Fruit fly (Drosophila melanogaster) whole organism, embryonic: ENCODE measurements around the gene pyd.

ENCODE experiments used
- CG11696 ChIP-seq: fragments of 200-800 bp; sonication (Bioruptor generic); IDR thresholded peaks from 2 replicates; pipeline ENCODE4 v1.3.6; 2022; ENCODE audit warnings: missing biosample characterization, missing genetic modification characterization
- CG12391 ChIP-seq: fragments of 200-800 bp; sonication (Bioruptor generic); optimal IDR thresholded peaks from 3 replicates; lab custom pipeline; 2018; ENCODE audit warnings: missing biosample characterization, mild to moderate bottlenecking, missing genetic modification characterization, moderate library complexity
- CG12942 ChIP-seq: fragments of 200-800 bp; sonication (Bioruptor generic); optimal IDR thresholded peaks from 3 replicates; lab custom pipeline; 2016; ENCODE audit warnings: missing biosample characterization, missing genetic modification characterization
- CG13624 ChIP-seq: fragments of 200-800 bp; sonication (Bioruptor generic); optimal IDR thresholded peaks from 2 replicates; lab custom pipeline; 2016; ENCODE audit warnings: missing biosample characterization, missing genetic modification characterization
- CG14050 ChIP-seq: fragments of 200-800 bp; sonication (Bioruptor generic); IDR thresholded peaks from 3 replicates; pipeline ENCODE4 v1.3.6; 2022; ENCODE audit warnings: missing biosample characterization, missing genetic modification characterization
- CG14965 ChIP-seq: fragments of 200-800 bp; sonication (Bioruptor generic); optimal IDR thresholded peaks from 2 replicates; lab custom pipeline; 2016; ENCODE audit warnings: missing biosample characterization, missing genetic modification characterization, borderline replicate concordance
- CG17359 ChIP-seq: fragments of 200-800 bp; sonication (Bioruptor generic); optimal IDR thresholded peaks from 3 replicates; lab custom pipeline; 2018; ENCODE audit warnings: missing biosample characterization, mild to moderate bottlenecking, missing genetic modification characterization, moderate library complexity
- CG2202 ChIP-seq: fragments of 200-800 bp; sonication (Bioruptor generic); optimal IDR thresholded peaks from 2 replicates; lab custom pipeline; 2018; ENCODE audit warnings: missing biosample characterization, mild to moderate bottlenecking, missing genetic modification characterization
- CG30431 ChIP-seq: fragments of 200-800 bp; sonication (Bioruptor generic); optimal IDR thresholded peaks from 2 replicates; lab custom pipeline; 2017; ENCODE audit warnings: missing biosample characterization, missing genetic modification characterization
- CG32532 ChIP-seq: fragments of 200-800 bp; sonication (Bioruptor generic); IDR thresholded peaks from 2 replicates; pipeline ENCODE4 v1.3.6; 2022; ENCODE audit warnings: missing biosample characterization, missing genetic modification characterization
- CG3281 ChIP-seq: fragments of 200-800 bp; sonication (Bioruptor generic); optimal IDR thresholded peaks from 3 replicates; lab custom pipeline; 2017; ENCODE audit warnings: missing biosample characterization, mild to moderate bottlenecking, missing genetic modification characterization
- CG33213 ChIP-seq: fragments of 200-800 bp; sonication (Bioruptor generic); optimal IDR thresholded peaks from 3 replicates; lab custom pipeline; 2016; ENCODE audit warnings: missing biosample characterization, missing genetic modification characterization
- CG4328 ChIP-seq: fragments of 200-800 bp; sonication (Bioruptor generic); optimal IDR thresholded peaks from 3 replicates; lab custom pipeline; 2017; ENCODE audit warnings: missing biosample characterization, missing genetic modification reagents, missing genetic modification characterization
- CG4360 ChIP-seq: fragments of 200-800 bp; sonication (Bioruptor generic); IDR thresholded peaks from 2 replicates; pipeline ENCODE4 v1.3.6; 2022; ENCODE audit warnings: missing biosample characterization, missing genetic modification characterization
- CG4820 ChIP-seq: fragments of 200-800 bp; sonication (Bioruptor generic); optimal IDR thresholded peaks from 3 replicates; lab custom pipeline; 2016; ENCODE audit warnings: missing biosample characterization, missing genetic modification characterization
- CG4854 ChIP-seq: fragments of 200-800 bp; sonication (Bioruptor generic); optimal IDR thresholded peaks from 2 replicates; lab custom pipeline; 2016; ENCODE audit warnings: missing biosample characterization, missing genetic modification characterization, inconsistent platforms
- CG6175 ChIP-seq: fragments of 200-800 bp; sonication (Bioruptor generic); IDR thresholded peaks from 3 replicates; pipeline ENCODE4 v1.3.6; 2022; ENCODE audit warnings: missing biosample characterization, missing genetic modification characterization
- CG6683 ChIP-seq: fragments of 200-800 bp; sonication (Bioruptor generic); optimal IDR thresholded peaks from 2 replicates; lab custom pipeline; 2017; ENCODE audit warnings: missing biosample characterization, mild to moderate bottlenecking, missing genetic modification characterization, missing genetic modification reagents
- CG7271 ChIP-seq: fragments of 200-800 bp; sonication (Bioruptor generic); optimal IDR thresholded peaks from 2 replicates; lab custom pipeline; 2018; ENCODE audit warnings: missing biosample characterization, mild to moderate bottlenecking, missing genetic modification characterization, moderate library complexity
- CG7963 ChIP-seq: fragments of 200-800 bp; sonication (Bioruptor generic); IDR thresholded peaks from 3 replicates; pipeline ENCODE4 v1.3.6; 2022; ENCODE audit warnings: missing biosample characterization, missing genetic modification characterization; ENCODE audit not compliant: partially characterized antibody
- CG9797 ChIP-seq: fragments of 200-800 bp; sonication (Bioruptor generic); optimal IDR thresholded peaks from 3 replicates; lab custom pipeline; 2018; ENCODE audit warnings: missing biosample characterization, mild to moderate bottlenecking, missing genetic modification characterization
- CG9932 ChIP-seq: fragments of 200-800 bp; sonication (Bioruptor generic); IDR thresholded peaks from 2 replicates; pipeline ENCODE4 v1.3.6; 2022; ENCODE audit warnings: missing biosample characterization, missing genetic modification characterization
- CTCF ChIP-seq: fragments of 200-800 bp; sonication (Bioruptor generic); optimal IDR thresholded peaks from 2 replicates; lab custom pipeline; 2017; ENCODE audit warnings: missing biosample characterization, mild to moderate bottlenecking, missing genetic modification characterization, moderate library complexity
- Deaf1 ChIP-seq: fragments of 200-800 bp; optimal IDR thresholded peaks from 3 replicates; lab custom pipeline; 2019; ENCODE audit warnings: missing biosample characterization, mild to moderate bottlenecking, missing genetic modification characterization, moderate library complexity
- Doc2 ChIP-seq: fragments of 200-800 bp; sonication (Bioruptor generic); IDR thresholded peaks from 2 replicates; pipeline ENCODE4 v1.3.6; 2022; ENCODE audit warnings: missing biosample characterization, missing genetic modification characterization
- Med ChIP-seq: fragments of 200-800 bp; sonication (Bioruptor generic); peaks from one replicate; lab custom pipeline; 2016; ENCODE audit warnings: missing biosample characterization, missing genetic modification characterization, mild to moderate bottlenecking, inconsistent platforms, moderate library complexity
- NK7.1 ChIP-seq: fragments of 200-800 bp; sonication (Bioruptor generic); optimal IDR thresholded peaks from 3 replicates; lab custom pipeline; 2016; ENCODE audit warnings: missing biosample characterization, missing genetic modification characterization
- Nf-YA ChIP-seq: fragments of 200-800 bp; sonication (Bioruptor generic); IDR thresholded peaks from 2 replicates; pipeline ENCODE4 v1.3.6; 2022; ENCODE audit warnings: missing biosample characterization, missing genetic modification characterization
- Nf-YC ChIP-seq: fragments of 200-800 bp; optimal IDR thresholded peaks from 3 replicates; lab custom pipeline; 2019; ENCODE audit warnings: missing biosample characterization, mild to moderate bottlenecking, missing genetic modification characterization, moderate library complexity
- NfI ChIP-seq: fragments of 200-800 bp; sonication (Bioruptor generic); optimal IDR thresholded peaks from 3 replicates; lab custom pipeline; 2018; ENCODE audit warnings: missing biosample characterization, mild to moderate bottlenecking, missing genetic modification characterization, moderate library complexity
- Oli ChIP-seq: fragments of 200-800 bp; sonication (Bioruptor generic); optimal IDR thresholded peaks from 2 replicates; lab custom pipeline; 2018; ENCODE audit warnings: missing biosample characterization, mild to moderate bottlenecking, missing genetic modification characterization, moderate library complexity
- Rfx ChIP-seq: fragments of 200-800 bp; sonication (Bioruptor generic); IDR thresholded peaks from 2 replicates; pipeline ENCODE4 v1.3.6; 2022; ENCODE audit warnings: missing biosample characterization, missing genetic modification characterization
- Sin3A ChIP-seq: fragments of >200 bp; optimal IDR thresholded peaks from 2 replicates; lab custom pipeline; 2018
- Usf ChIP-seq: fragments of 200-800 bp; sonication (Bioruptor generic); optimal IDR thresholded peaks from 2 replicates; lab custom pipeline; 2017; ENCODE audit warnings: missing genotype, missing biosample characterization, missing genetic modification characterization
- Xrp1 ChIP-seq: fragments of 200-800 bp; sonication (Bioruptor generic); IDR thresholded peaks from 2 replicates; pipeline ENCODE4 v1.3.6; 2022; ENCODE audit warnings: missing biosample characterization, missing genetic modification characterization
- bbx ChIP-seq: fragments of 200-800 bp; sonication (Bioruptor generic); IDR thresholded peaks from 2 replicates; pipeline ENCODE4 v1.3.6; 2022; ENCODE audit warnings: missing biosample characterization, missing genetic modification characterization; ENCODE audit not compliant: partially characterized antibody
- crc ChIP-seq: fragments of 200-800 bp; sonication (Bioruptor generic); optimal IDR thresholded peaks from 2 replicates; lab custom pipeline; 2016; ENCODE audit warnings: missing biosample characterization, missing genetic modification characterization
- dimm ChIP-seq: fragments of 200-800 bp; sonication (Bioruptor generic); IDR thresholded peaks from 2 replicates; pipeline ENCODE4 v1.3.6; 2022; ENCODE audit warnings: missing biosample characterization, missing genetic modification characterization
- exex ChIP-seq: fragments of 200-800 bp; sonication (Bioruptor generic); optimal IDR thresholded peaks from 4 replicates; lab custom pipeline; 2018; ENCODE audit warnings: missing biosample characterization, mild to moderate bottlenecking, missing genetic modification characterization, moderate library complexity
- hb ChIP-seq: fragments of 200-800 bp; sonication (Bioruptor generic); IDR thresholded peaks from 3 replicates; pipeline ENCODE4 v1.3.6; 2022; ENCODE audit warnings: missing biosample characterization, missing genetic modification characterization; ENCODE audit not compliant: partially characterized antibody
- hbn ChIP-seq: fragments of 200-800 bp; sonication (Bioruptor generic); IDR thresholded peaks from 2 replicates; pipeline ENCODE4 v1.3.6; 2022; ENCODE audit warnings: missing biosample characterization, missing genetic modification characterization; ENCODE audit not compliant: partially characterized antibody
- ind ChIP-seq: fragments of 200-800 bp; sonication (Bioruptor generic); optimal IDR thresholded peaks from 3 replicates; lab custom pipeline; 2016; ENCODE audit warnings: missing biosample characterization, missing genetic modification characterization
- lab ChIP-seq: fragments of 200-800 bp; sonication (Bioruptor generic); optimal IDR thresholded peaks from 3 replicates; lab custom pipeline; 2017; ENCODE audit warnings: missing biosample characterization, missing genetic modification characterization, mild to moderate bottlenecking, moderate library complexity, missing genetic modification reagents
- luna ChIP-seq: fragments of 200-800 bp; sonication (Bioruptor generic); optimal IDR thresholded peaks from 2 replicates; lab custom pipeline; 2016; ENCODE audit warnings: missing biosample characterization, missing genetic modification characterization
- nau ChIP-seq: fragments of 200-800 bp; sonication (Bioruptor generic); optimal IDR thresholded peaks from 3 replicates; lab custom pipeline; 2017; ENCODE audit warnings: missing biosample characterization, mild to moderate bottlenecking, missing genetic modification characterization, missing genetic modification reagents
- nom ChIP-seq: fragments of 200-800 bp; sonication (Bioruptor generic); optimal IDR thresholded peaks from 2 replicates; lab custom pipeline; 2017; ENCODE audit warnings: missing biosample characterization, missing genetic modification characterization, mild to moderate bottlenecking, moderate library complexity, missing genetic modification reagents
- run ChIP-seq: fragments of 200-800 bp; sonication (Bioruptor generic); optimal IDR thresholded peaks from 3 replicates; lab custom pipeline; 2018; ENCODE audit warnings: missing biosample characterization, mild to moderate bottlenecking, missing genetic modification characterization
- sim ChIP-seq: fragments of 200-800 bp; sonication (Bioruptor generic); IDR thresholded peaks from 2 replicates; pipeline ENCODE4 v1.3.6; 2022; ENCODE audit warnings: missing biosample characterization, missing genetic modification characterization
- stc ChIP-seq: fragments of 200-800 bp; sonication (Bioruptor generic); IDR thresholded peaks from 2 replicates; pipeline ENCODE4 v1.3.6; 2022; ENCODE audit warnings: missing biosample characterization, missing genetic modification characterization
- tgo ChIP-seq: fragments of 200-800 bp; sonication (Bioruptor generic); IDR thresholded peaks from 3 replicates; pipeline ENCODE4 v1.3.6; 2022; ENCODE audit warnings: missing biosample characterization, missing genetic modification characterization
- unpg ChIP-seq: fragments of 200-800 bp; sonication (Bioruptor generic); optimal IDR thresholded peaks from 3 replicates; lab custom pipeline; 2018; ENCODE audit warnings: missing biosample characterization, mild to moderate bottlenecking, missing genetic modification characterization, moderate library complexity

Gene pyd

dm6 chr3R:8892993-8893670, 38.6 kb downstream of the pyd start (continued):
- no peak for TF ChIP-seq sim (GFP tag; lab: Robert Waterston, UW)
- TF ChIP-seq ind (GFP tag; lab: Kevin White, UChicago) = no peak
- TF ChIP-seq NfI (GFP tag; lab: Kevin White, UChicago) = no peak
- no peak for TF ChIP-seq CG7271 (tag; lab: Kevin White, UChicago)
- no peak for TF ChIP-seq CG14965
- TF ChIP-seq NK7.1 (GFP tag; lab: Kevin White, UChicago) = no peak
- no peak for TF ChIP-seq Deaf1
- no peak for TF ChIP-seq Nf-YA (GFP tag; lab: Robert Waterston, UW)
- TF ChIP-seq run (tag; lab: Kevin White, UChicago) = no peak
- TF ChIP-seq CG11696 (GFP tag; lab: Robert Waterston, UW) = no peak
- peak; percentile 9 for TF ChIP-seq lab (GFP tag; lab: Kevin White, UChicago)
- TF ChIP-seq Doc2 (GFP tag; lab: Robert Waterston, UW) = no peak
- TF ChIP-seq stc = 0 out of 2 replicates have a peak, but pooled peaks have one; percentile 42
- peak; percentile 24 for TF ChIP-seq CG17359 (tag; lab: Kevin White, UChicago)
- no peak for TF ChIP-seq dimm (GFP tag; lab: Robert Waterston, UW)
- no peak for TF ChIP-seq nom (GFP tag; lab: Kevin White, UChicago)
- TF ChIP-seq CG33213 (GFP tag; lab: Kevin White, UChicago) = no peak
- no peak for TF ChIP-seq luna (GFP tag; lab: Kevin White, UChicago)
- TF ChIP-seq CG6683 (GFP tag; lab: Kevin White, UChicago) = no peak
- TF ChIP-seq CG4854 (GFP tag; lab: Kevin White, UChicago) = no peak
- no peak for TF ChIP-seq CG6175 (GFP tag; lab: Robert Waterston, UW)
- no peak for TF ChIP-seq Sin3A
- no peak for TF ChIP-seq CG4820 (GFP tag; lab: Kevin White, UChicago)
- no peak for TF ChIP-seq hbn (GFP tag; lab: Robert Waterston, UW)
- peak; percentile 20 for TF ChIP-seq Oli
- no peak for TF ChIP-seq CG9797
- TF ChIP-seq Usf (GFP tag; lab: Kevin White, UChicago) = no peak
- TF ChIP-seq CG32532 (GFP tag; lab: Robert Waterston, UW) = peak; percentile 54; the same call in 1 of the 2 replicates
- TF ChIP-seq Rfx = peak; percentile 43; the same call in 1 of the 2 replicates
- TF ChIP-seq crc = no peak
- TF ChIP-seq CG30431 = no peak
- no peak for TF ChIP-seq CG4360 (GFP tag; lab: Robert Waterston, UW)
- TF ChIP-seq Nf-YC (tag; lab: Kevin White, UChicago) = no peak
- TF ChIP-seq CG3281 = peak; percentile 11
- TF ChIP-seq CG12942 = no peak
- peak; percentile 33; the same call in 1 of the 2 replicates for TF ChIP-seq Xrp1 (GFP tag; lab: Robert Waterston, UW)
- no peak for TF ChIP-seq CG4328
- TF ChIP-seq CG7963 = no peak
- TF ChIP-seq unpg = peak; percentile 11
- no peak for TF ChIP-seq CTCF (GFP tag; lab: Kevin White, UChicago)
- TF ChIP-seq Med (GFP tag; lab: Kevin White, UChicago) = peak; percentile 46
- TF ChIP-seq CG12391 = peak; percentile 41
- TF ChIP-seq CG14050 (GFP tag; lab: Robert Waterston, UW) = 0 out of 3 replicates have a peak, but pooled peaks have one; percentile 11
- no peak for TF ChIP-seq CG2202
- TF ChIP-seq hb (GFP tag; lab: Robert Waterston, UW) = no peak
- no peak for TF ChIP-seq nau (GFP tag; lab: Kevin White, UChicago)
- TF ChIP-seq exex (tag; lab: Kevin White, UChicago) = no peak
- TF ChIP-seq CG9932 (GFP tag; lab: Robert Waterston, UW) = peak; percentile 64
- no peak for TF ChIP-seq bbx
- no peak for TF ChIP-seq CG13624 (GFP tag; lab: Kevin White, UChicago)
- peak; percentile 27; the same call in 1 of the 3 replicates for TF ChIP-seq tgo (GFP tag; lab: Robert Waterston, UW)
